Fruit fly (Drosophila melanogaster): ENCODE measurements around the gene CG8281.

- TF ChIP-seq Sp1 (GFP tag; optimal IDR thresholded peaks at IDR 0.05) (no peak), psq (GFP tag; optimal IDR thresholded peaks at IDR 0.05) (no peak), sage (GFP tag; optimal IDR thresholded peaks at IDR 0.05) (no peak), Hr83 (GFP tag; optimal IDR thresholded peaks at IDR 0.05; ENCODE audit: poor library complexity, severe bottlenecking) (no peak), ey (GFP tag; optimal IDR thresholded peaks at IDR 0.05) (no peak), sv (GFP tag; optimal IDR thresholded peaks at IDR 0.05) (no peak), CrebA (GFP tag; optimal IDR thresholded peaks at IDR 0.05; ENCODE audit: borderline replicate concordance) (no peak)
Observed at dm6 chr3L:7934857-7935256, 22.6 kb downstream of the CG8281 start.

All from whole organism, wandering third instar larva.